Worm (Caenorhabditis elegans) whole organism, young adult: ENCODE data around the gene C06B3.1.

ENCODE experiments used
- B0035.1 ChIP-seq: sonication (generic microtip); optimal IDR thresholded peaks from 2 replicates; lab custom pipeline; 2016; ENCODE audit warnings: missing genetic modification characterization, mild to moderate bottlenecking, missing compliant biosample characterization, missing genotype, missing genetic modification reagents
- D2030.7 ChIP-seq: fragments of 200-800 bp; sonication (Bioruptor generic); IDR thresholded peaks from 2 replicates; pipeline ENCODE4 v1.3.6; 2022; ENCODE audit warnings: missing genetic modification reagents, missing genetic modification characterization, missing compliant biosample characterization
- F57A8.1 ChIP-seq: fragments of 200-800 bp; sonication (Bioruptor generic); optimal IDR thresholded peaks from 2 replicates; lab custom pipeline; 2018; ENCODE audit warnings: mild to moderate bottlenecking, missing genetic modification characterization, moderate library complexity, missing compliant biosample characterization
- Y53G8AR.9 ChIP-seq: fragments of 200-800 bp; sonication (Bioruptor generic); conservative IDR thresholded peaks from 2 replicates; pipeline ENCODE4 v1.3.6; 2022; ENCODE audit warnings: missing genetic modification reagents, missing genetic modification characterization, missing compliant biosample characterization
- Y56A3A.18 ChIP-seq: fragments of 200-800 bp; sonication (Bioruptor generic); IDR thresholded peaks from 2 replicates; pipeline ENCODE4 v1.3.6; 2022; ENCODE audit warnings: missing genetic modification reagents, missing genetic modification characterization, missing compliant biosample characterization
- Y95B8A.8 ChIP-seq: fragments of 200-800 bp; sonication (Bioruptor generic); IDR thresholded peaks from 2 replicates; pipeline ENCODE4 v1.3.6; 2022; ENCODE audit warnings: missing genetic modification reagents, missing genetic modification characterization, missing compliant biosample characterization
- attf-3 ChIP-seq: fragments of 200-800 bp; sonication (Bioruptor generic); conservative IDR thresholded peaks from 2 replicates; pipeline ENCODE4 v1.3.6; 2022; ENCODE audit warnings: missing genetic modification reagents, missing genetic modification characterization, missing compliant biosample characterization
- bed-2 ChIP-seq: fragments of 200-800 bp; sonication (Bioruptor generic); IDR thresholded peaks from 2 replicates; pipeline ENCODE4 v1.3.6; 2022; ENCODE audit warnings: missing genetic modification reagents, missing genetic modification characterization, missing compliant biosample characterization
- cebp-2 ChIP-seq: fragments of 200-800 bp; sonication (Bioruptor generic); IDR thresholded peaks from 2 replicates; pipeline ENCODE4 v1.3.6; 2022; ENCODE audit warnings: missing genetic modification characterization, missing compliant biosample characterization
- ceh-27 ChIP-seq: fragments of 200-800 bp; sonication (Bioruptor generic); optimal IDR thresholded peaks from 2 replicates; lab custom pipeline; 2018; ENCODE audit warnings: mild to moderate bottlenecking, missing genetic modification characterization, moderate library complexity, missing compliant biosample characterization
- ceh-91 ChIP-seq: fragments of 200-800 bp; sonication (Bioruptor generic); IDR thresholded peaks from 2 replicates; pipeline ENCODE4 v1.3.6; 2022; ENCODE audit warnings: missing genetic modification reagents, missing genetic modification characterization, missing compliant biosample characterization
- die-1 ChIP-seq: sonication (generic microtip); optimal IDR thresholded peaks from 2 replicates; lab custom pipeline; 2016; ENCODE audit warnings: missing genotype, mild to moderate bottlenecking, missing genetic modification characterization, missing compliant biosample characterization
- dpl-1 ChIP-seq: fragments of 150-350 bp; optimal IDR thresholded peaks from 2 replicates; lab custom pipeline; 2014; ENCODE audit warnings: missing biosample characterization, missing genetic modification reagents, missing genetic modification characterization
- egl-44 ChIP-seq: fragments of 200-800 bp; sonication (Bioruptor generic); IDR thresholded peaks from 2 replicates; pipeline ENCODE4 v1.3.6; 2022; ENCODE audit warnings: missing genetic modification reagents, missing genetic modification characterization, missing compliant biosample characterization
- egrh-3 ChIP-seq: fragments of 200-800 bp; sonication (Bioruptor generic); IDR thresholded peaks from 2 replicates; pipeline ENCODE4 v1.3.6; 2022; ENCODE audit warnings: missing genetic modification reagents, missing genetic modification characterization, missing compliant biosample characterization
- ekl-4 ChIP-seq: fragments of 200-800 bp; sonication (Bioruptor generic); IDR thresholded peaks from 2 replicates; pipeline ENCODE4 v1.3.6; 2022; ENCODE audit warnings: missing genetic modification reagents, missing genetic modification characterization, missing compliant biosample characterization
- him-1 ChIP-seq: sonication (generic microtip); optimal IDR thresholded peaks from 2 replicates; lab custom pipeline; 2016; ENCODE audit warnings: missing genotype, missing genetic modification reagents, missing genetic modification characterization, missing compliant biosample characterization
- hmg-20 ChIP-seq: fragments of 200-800 bp; sonication (Bioruptor generic); IDR thresholded peaks from 2 replicates; pipeline ENCODE4 v1.3.6; 2022; ENCODE audit warnings: missing genetic modification reagents, missing genetic modification characterization, missing compliant biosample characterization
- lin-40 ChIP-seq: sonication (generic microtip); optimal IDR thresholded peaks from 2 replicates; lab custom pipeline; 2016; ENCODE audit warnings: missing genetic modification characterization, mild to moderate bottlenecking, missing compliant biosample characterization, missing genotype, missing genetic modification reagents
- madf-10 ChIP-seq: sonication (generic microtip); optimal IDR thresholded peaks from 2 replicates; lab custom pipeline; 2016; ENCODE audit warnings: mild to moderate bottlenecking, missing genetic modification characterization, missing compliant biosample characterization
- mcd-1 ChIP-seq: fragments of 200-800 bp; sonication (Bioruptor generic); IDR thresholded peaks from 2 replicates; pipeline ENCODE4 v1.3.6; 2022; ENCODE audit warnings: missing genetic modification reagents, missing genetic modification characterization, missing compliant biosample characterization
- mes-4 ChIP-seq: sonication (generic microtip); optimal IDR thresholded peaks from 2 replicates; lab custom pipeline; 2016; ENCODE audit warnings: missing genotype, missing genetic modification characterization, missing compliant biosample characterization
- nfyb-1 ChIP-seq: fragments of 200-800 bp; sonication (Bioruptor generic); IDR thresholded peaks from 2 replicates; pipeline ENCODE4 v1.3.6; 2022; ENCODE audit warnings: missing genetic modification reagents, missing genetic modification characterization, missing compliant biosample characterization
- pha-4 ChIP-seq: fragments of 150-350 bp; sonication (generic microtip); optimal IDR thresholded peaks from 2 replicates; lab custom pipeline; 2014; ENCODE audit warnings: missing biosample characterization, missing genetic modification reagents, missing genetic modification characterization
- sdz-38 ChIP-seq: sonication (generic microtip); optimal IDR thresholded peaks from 2 replicates; lab custom pipeline; 2016; ENCODE audit warnings: missing genotype, missing genetic modification characterization, missing compliant biosample characterization
- snpc-1.3 ChIP-seq: sonication (generic microtip); optimal IDR thresholded peaks from 2 replicates; lab custom pipeline; 2017; ENCODE audit warnings: missing genetic modification characterization, mild to moderate bottlenecking, missing compliant biosample characterization, antibody characterized with exemption, moderate library complexity, missing genotype, missing genetic modification reagents; ENCODE audit not compliant: insufficient read depth
- snpc-3.4 ChIP-seq: sonication (generic microtip); optimal IDR thresholded peaks from 2 replicates; lab custom pipeline; 2017; ENCODE audit warnings: missing genetic modification characterization, mild to moderate bottlenecking, missing compliant biosample characterization, antibody characterized with exemption, moderate library complexity, missing genotype, missing genetic modification reagents
- somi-1 ChIP-seq: fragments of 200-800 bp; sonication (Bioruptor generic); optimal IDR thresholded peaks from 2 replicates; lab custom pipeline; 2018; ENCODE audit warnings: mild to moderate bottlenecking, missing genetic modification characterization, missing compliant biosample characterization
- sptf-2 ChIP-seq: fragments of 200-800 bp; sonication (Bioruptor generic); optimal IDR thresholded peaks from 2 replicates; lab custom pipeline; 2018; ENCODE audit warnings: mild to moderate bottlenecking, missing genetic modification characterization, missing compliant biosample characterization
- unc-62 ChIP-seq: fragments of 150-350 bp; optimal IDR thresholded peaks from 2 replicates; lab custom pipeline; 2014; ENCODE audit warnings: missing biosample characterization, missing genetic modification reagents, missing genetic modification characterization
- zfh-2 ChIP-seq: fragments of 200-800 bp; sonication (Bioruptor generic); conservative IDR thresholded peaks from 2 replicates; pipeline ENCODE4 v1.3.6; 2022; ENCODE audit warnings: missing genetic modification reagents, missing genetic modification characterization, missing compliant biosample characterization
- ztf-22 ChIP-seq: fragments of 200-800 bp; sonication (Bioruptor generic); optimal IDR thresholded peaks from 2 replicates; lab custom pipeline; 2018; ENCODE audit warnings: mild to moderate bottlenecking, missing genetic modification characterization, moderate library complexity, missing compliant biosample characterization
- ztf-6 ChIP-seq: fragments of 200-800 bp; sonication (Bioruptor generic); IDR thresholded peaks from 2 replicates; pipeline ENCODE4 v1.3.6; 2022; ENCODE audit warnings: missing genetic modification reagents, missing genetic modification characterization, missing compliant biosample characterization

Gene C06B3.1

ce11 chrV:13857132-13857531 is 45.5 kb upstream of the C06B3.1 start, which contains the start of gene srx-136:
TSS of gene srx-136 (plus strand) at chrV:13857432.
- TF ChIP-seq egl-44 (GFP tag; lab: Robert Waterston, UW) (no peak), B0035.1 (tag; lab: Kevin White, UChicago) (no peak), nfyb-1 (GFP tag; lab: Robert Waterston, UW) (no peak)

- TF ChIP-seq mcd-1 (GFP tag; lab: Robert Waterston, UW) (no peak), snpc-3.4 (tag; lab: Kevin White, UChicago) (no peak), mes-4 (tag; lab: Kevin White, UChicago) (no peak), ceh-91 (GFP tag; lab: Robert Waterston, UW) (no peak)
Measured at ce11 chrV:13858906-13859305, 43.7 kb upstream of the C06B3.1 start, which contains the start of gene srx-135. TSS of gene srx-135 (plus strand) at chrV:13859206.

ce11 chrV:13862505-13862904 is 40.1 kb upstream of the C06B3.1 start, which contains the start of gene srx-137:
TSS of gene srx-137 (plus strand) at chrV:13862805.
- TF ChIP-seq attf-3 (GFP tag; lab: Robert Waterston, UW) (no peak), F57A8.1 (GFP tag; lab: Kevin White, UChicago) (no peak), cebp-2 (no peak), zfh-2 (GFP tag; lab: Robert Waterston, UW) (no peak), Y95B8A.8 (no peak), egl-44 (GFP tag; lab: Robert Waterston, UW) (no peak), ekl-4 (GFP tag; lab: Robert Waterston, UW) (no peak), somi-1 (GFP tag; lab: Kevin White, UChicago) (no peak), sdz-38 (tag; lab: Kevin White, UChicago) (no peak), bed-2 (GFP tag; lab: Robert Waterston, UW) (no peak), Y53G8AR.9 (GFP tag; lab: Robert Waterston, UW) (no peak), die-1 (tag; lab: Kevin White, UChicago) (no peak), ztf-22 (no peak), dpl-1 (no peak), snpc-1.3 (tag; lab: Kevin White, UChicago) (no peak), Y56A3A.18 (no peak)

DNA sequence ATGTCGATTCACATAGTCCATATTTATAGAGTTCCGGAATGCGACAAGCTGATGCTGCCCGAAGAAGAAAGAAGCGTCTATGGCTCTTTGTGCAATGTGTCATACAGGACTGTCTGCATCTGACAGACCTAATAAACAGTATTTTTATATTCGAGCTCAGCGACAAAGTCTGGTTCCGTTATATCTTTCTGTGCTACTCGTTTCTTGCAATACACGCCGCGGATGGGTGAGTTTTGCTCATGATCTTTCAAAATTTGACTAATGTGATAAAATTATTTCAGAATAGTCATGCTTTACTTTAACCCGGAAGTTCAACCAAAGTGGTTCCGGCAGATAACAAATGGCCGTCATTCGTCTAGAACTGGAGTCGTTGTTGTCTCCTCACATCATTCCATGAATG is 38.9 kb upstream of the C06B3.1 start:
- no peak for TF ChIP-seq D2030.7 (GFP tag; lab: Robert Waterston, UW)
- TF ChIP-seq ztf-22: no peak

ce11 chrV:13866353-13866752 is 36.2 kb upstream of the C06B3.1 start, which contains the start of gene nhr-175:
TSS of gene nhr-175 (plus strand) at chrV:13866691.
- TF ChIP-seq unc-62 (no peak), madf-10 (no peak), snpc-3.4 (tag; lab: Kevin White, UChicago) (no peak), him-1 (no peak), lin-40 (no peak), ztf-6 (GFP tag; lab: Robert Waterston, UW) (no peak), Y56A3A.18 (no peak), hmg-20 (GFP tag; lab: Robert Waterston, UW) (no peak), sptf-2 (GFP tag; lab: Kevin White, UChicago) (no peak), pha-4 (no peak)

DNA sequence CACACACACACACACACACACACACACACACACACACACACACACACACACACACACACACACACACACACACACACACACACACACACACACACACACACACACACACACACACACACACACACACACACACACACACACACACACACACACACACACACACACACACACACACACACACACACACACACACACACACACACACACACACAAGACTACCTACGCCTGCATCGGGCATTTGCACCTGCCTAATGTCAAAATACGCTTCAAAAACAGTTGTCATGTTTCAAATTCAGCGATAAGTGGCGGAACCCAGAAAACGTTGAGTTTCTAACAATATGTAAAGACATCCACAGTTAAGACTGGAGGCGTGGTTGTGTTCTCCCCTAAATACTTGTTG is 33.7 kb upstream of the C06B3.1 start:
- TF ChIP-seq egrh-3 (GFP tag; lab: Robert Waterston, UW) (peak; percentile 76; the same call in 1 of the 2 replicates), ceh-27 (GFP tag; lab: Kevin White, UChicago) (peak; percentile 10)
